Worm (Caenorhabditis elegans) whole organism, early embryonic: ENCODE measurements around the gene srn-1.

Experiments
- ama-1 ChIP-seq: fragments of 150-350 bp; optimal IDR thresholded peaks from 2 replicates; lab custom pipeline; 2014
- pes-1 ChIP-seq: fragments of 200-800 bp; sonication (Bioruptor generic); IDR thresholded peaks from 2 replicates; pipeline ENCODE4 v1.3.6; 2022; ENCODE audit warnings: missing genetic modification reagents, missing genetic modification characterization, missing compliant biosample characterization

ce11 chrV:6291301-6291700, 5.1 kb upstream of the srn-1 start:
- no peak for TF ChIP-seq pes-1 (GFP tag; lab: Robert Waterston, UW)
- no peak for TF ChIP-seq ama-1 (lab: Kevin White, UChicago)
